Worm (Caenorhabditis elegans): ENCODE data around the gene imp-3.

Gene imp-3

ce11 chrIV:7775725-7776124 is 13.7 kb downstream of the imp-3 start, which contains the start of gene swd-2.1:
TSS of gene swd-2.1 (plus strand) at chrIV:7776025.
- TF ChIP-seq hpl-2 (GFP tag; optimal IDR thresholded peaks at IDR 0.05) (no peak), fkh-10 (GFP tag; optimal IDR thresholded peaks at IDR 0.05) (no peak), Y116A8C.19 (tag; optimal IDR thresholded peaks at IDR 0.05; ENCODE audit: borderline replicate concordance) (no peak), pag-3 (tag; optimal IDR thresholded peaks at IDR 0.05; ENCODE audit: borderline replicate concordance, insufficient read depth) (no peak), nhr-28 (tag; optimal IDR thresholded peaks at IDR 0.05) (no peak), egl-27 (tag; optimal IDR thresholded peaks at IDR 0.05) (no peak), nhr-20 (tag; optimal IDR thresholded peaks at IDR 0.05) (no peak), swsn-7 (tag; optimal IDR thresholded peaks at IDR 0.05) (no peak), nhr-47 (tag; optimal IDR thresholded peaks at IDR 0.05) (no peak), nhr-77 (tag; optimal IDR thresholded peaks at IDR 0.05) (no peak), skn-1 (tag; optimal IDR thresholded peaks at IDR 0.05) (no peak)

- TF ChIP-seq xbp-1 (tag; optimal IDR thresholded peaks at IDR 0.05) (peak; percentile 21), tlp-1 (tag; optimal IDR thresholded peaks at IDR 0.05) (no peak), lin-35 (GFP tag; optimal IDR thresholded peaks at IDR 0.05) (peak; percentile 41 to 79), efl-1 (optimal IDR thresholded peaks at IDR 0.05) (peak; percentile 33 to 50), efl-1 (GFP tag; optimal IDR thresholded peaks at IDR 0.05 in 1 of 2) (peak; percentile 64 to 95), dpl-1 (GFP tag; optimal IDR thresholded peaks at IDR 0.05) (peak; percentile 41 to 77 (median 61)), snu-23 (GFP tag; optimal IDR thresholded peaks at IDR 0.05) (peak; percentile 29), nhr-85 (tag) (peak; percentile 40), blmp-1 (tag; optimal IDR thresholded peaks at IDR 0.05) (peak; percentile 63), nhr-47 (tag; optimal IDR thresholded peaks at IDR 0.05) (peak; percentile 14), ceh-82 (tag; optimal IDR thresholded peaks at IDR 0.05) (peak in 1 of 3 experiments; percentile 18), lin-15B (tag; optimal IDR thresholded peaks at IDR 0.05) (peak; percentile 39), nhr-20 (tag; optimal IDR thresholded peaks at IDR 0.05) (peak; percentile 3), alr-1 (tag; optimal IDR thresholded peaks at IDR 0.05; ENCODE audit: borderline replicate concordance) (no peak), ceh-90 (tag; optimal IDR thresholded peaks at IDR 0.05) (no peak), lsy-2 (tag; optimal IDR thresholded peaks at IDR 0.05) (peak; percentile 47 to 73), nhr-19 (GFP tag; conservative IDR thresholded peaks at IDR 0.05) (no peak), mep-1 (tag; optimal IDR thresholded peaks at IDR 0.05) (peak; percentile 48), nhr-237 (tag; optimal IDR thresholded peaks at IDR 0.05) (no peak), C16A3.4 (tag; optimal IDR thresholded peaks at IDR 0.05) (peak; percentile 61), isw-1 (GFP tag; IDR thresholded peaks at IDR 0.05) (no peak), ceh-8 (GFP tag; optimal IDR thresholded peaks at IDR 0.05) (no peak), F16B12.6 (tag; optimal IDR thresholded peaks at IDR 0.05) (peak; percentile 21), nhr-77 (tag; optimal IDR thresholded peaks at IDR 0.05) (peak; percentile 27), nhr-71 (tag; optimal IDR thresholded peaks at IDR 0.05) (peak; percentile 26)
These were observed 15.2 kb downstream of the imp-3 start, which contains the start of the genes hcf-1 and swd-2.2 for ce11 chrIV:7774206-7774605. TSS of gene hcf-1 (minus strand) at chrIV:7774275. TSS of gene swd-2.2 (plus strand) at chrIV:7774411.

- no peak for TF ChIP-seq ets-5 (GFP tag; IDR thresholded peaks at IDR 0.05)
- TF ChIP-seq dpl-1 (GFP tag; optimal IDR thresholded peaks at IDR 0.05) = no peak
- TF ChIP-seq swsn-7 (tag; optimal IDR thresholded peaks at IDR 0.05) = no peak
- no peak for TF ChIP-seq C16A3.4 (tag; optimal IDR thresholded peaks at IDR 0.05)
- TF ChIP-seq snu-23 (GFP tag; optimal IDR thresholded peaks at IDR 0.05) = no peak
- TF ChIP-seq nhr-20 (tag; optimal IDR thresholded peaks at IDR 0.05) = no peak
- TF ChIP-seq lin-15B (tag; optimal IDR thresholded peaks at IDR 0.05) = no peak
- TF ChIP-seq zip-4 (GFP tag; optimal IDR thresholded peaks at IDR 0.05) = no peak
- TF ChIP-seq fkh-8 (tag; optimal IDR thresholded peaks at IDR 0.05) = no peak
- no peak for TF ChIP-seq fos-1 (tag; optimal IDR thresholded peaks at IDR 0.05)
- TF ChIP-seq lin-13 (GFP tag; optimal IDR thresholded peaks at IDR 0.05) = no peak
- no peak for TF ChIP-seq aha-1 (tag; optimal IDR thresholded peaks at IDR 0.05)
- TF ChIP-seq C34B4.2 (tag; optimal IDR thresholded peaks at IDR 0.05) = no peak
- TF ChIP-seq nhr-76 (tag; optimal IDR thresholded peaks at IDR 0.05) = no peak
- no peak for TF ChIP-seq nhr-237 (tag; optimal IDR thresholded peaks at IDR 0.05)
These were observed 19.3 kb downstream of the imp-3 start, which contains the start of gene rdl-1 for ce11 chrIV:7770162-7770561. TSS of gene rdl-1 (minus strand) at chrIV:7770262.
